Fruit fly (Drosophila melanogaster) whole organism, embryonic: ENCODE measurements around the gene Vha16-3.
A peak's percentile ranks its signal among the peaks of the same experiment; 100 is the strongest.

Source experiments
- Ada2b ChIP-seq: fragments of 200-800 bp; sonication (Bioruptor generic); IDR thresholded peaks from 2 replicates; pipeline ENCODE4 v1.3.6; 2022; ENCODE audit warnings: missing biosample characterization, missing genetic modification characterization
- Aef1 ChIP-seq: fragments of 200-800 bp; sonication (Bioruptor generic); IDR thresholded peaks from 3 replicates; pipeline ENCODE4 v1.3.6; 2022; ENCODE audit warnings: missing biosample characterization, missing genetic modification characterization
- Bdp1 ChIP-seq: fragments of 200-800 bp; sonication (Bioruptor generic); optimal IDR thresholded peaks from 3 replicates; lab custom pipeline; 2016; ENCODE audit warnings: missing biosample characterization, missing genetic modification characterization
- CG11085 ChIP-seq: fragments of 200-800 bp; sonication (Bioruptor generic); IDR thresholded peaks from 2 replicates; pipeline ENCODE4 v1.3.6; 2022; ENCODE audit warnings: missing biosample characterization, missing genetic modification characterization
- CG11456 ChIP-seq: fragments of 200-800 bp; sonication (Bioruptor generic); IDR thresholded peaks from 3 replicates; pipeline ENCODE4 v1.3.6; 2022; ENCODE audit warnings: missing biosample characterization, missing genetic modification characterization
- CG12219 ChIP-seq: fragments of 200-800 bp; sonication (Bioruptor generic); optimal IDR thresholded peaks from 3 replicates; lab custom pipeline; 2018; ENCODE audit warnings: missing biosample characterization, mild to moderate bottlenecking, missing genetic modification characterization
- CG14014 ChIP-seq: fragments of 200-800 bp; sonication (Bioruptor generic); IDR thresholded peaks from 2 replicates; pipeline ENCODE4 v1.3.6; 2022; ENCODE audit warnings: missing biosample characterization, missing genetic modification characterization
- CG14860 ChIP-seq: fragments of 200-800 bp; sonication (Bioruptor generic); IDR thresholded peaks from 3 replicates; pipeline ENCODE4 v1.3.6; 2022; ENCODE audit warnings: missing biosample characterization, missing genetic modification characterization; ENCODE audit not compliant: partially characterized antibody
- CG15269 ChIP-seq: fragments of 200-800 bp; sonication (Bioruptor generic); optimal IDR thresholded peaks from 2 replicates; lab custom pipeline; 2018; ENCODE audit warnings: missing biosample characterization, mild to moderate bottlenecking, missing genetic modification characterization, moderate library complexity
- CG1529 ChIP-seq: fragments of 200-800 bp; sonication (Bioruptor generic); optimal IDR thresholded peaks from 3 replicates; lab custom pipeline; 2018; ENCODE audit warnings: missing biosample characterization, missing genetic modification characterization
- CG15696 ChIP-seq: fragments of 200-800 bp; sonication (Bioruptor generic); optimal IDR thresholded peaks from 2 replicates; lab custom pipeline; 2019; ENCODE audit warnings: missing biosample characterization, mild to moderate bottlenecking, missing genetic modification characterization, moderate library complexity
- CG2678 ChIP-seq: fragments of 200-800 bp; sonication (Bioruptor generic); optimal IDR thresholded peaks from 3 replicates; lab custom pipeline; 2019; ENCODE audit warnings: missing biosample characterization, mild to moderate bottlenecking, missing genetic modification characterization, moderate library complexity
- CG33557 ChIP-seq: fragments of 200-800 bp; sonication (Bioruptor generic); optimal IDR thresholded peaks from 2 replicates; lab custom pipeline; 2019; ENCODE audit warnings: missing biosample characterization, mild to moderate bottlenecking, missing genetic modification characterization, moderate library complexity
- CG34224 ChIP-seq: fragments of 200-800 bp; sonication (Bioruptor generic); IDR thresholded peaks from 3 replicates; pipeline ENCODE4 v1.3.6; 2022; ENCODE audit warnings: missing biosample characterization, missing genetic modification characterization; ENCODE audit not compliant: partially characterized antibody
- CG5180 ChIP-seq: fragments of 200-800 bp; sonication (Bioruptor generic); optimal IDR thresholded peaks from 3 replicates; lab custom pipeline; 2017; ENCODE audit warnings: missing biosample characterization, missing genetic modification characterization, mild to moderate bottlenecking, moderate library complexity, missing genetic modification reagents
- CG6175 ChIP-seq: fragments of 200-800 bp; sonication (Bioruptor generic); IDR thresholded peaks from 3 replicates; pipeline ENCODE4 v1.3.6; 2022; ENCODE audit warnings: missing biosample characterization, missing genetic modification characterization
- CG6689 ChIP-seq: fragments of 200-800 bp; sonication (Bioruptor generic); IDR thresholded peaks from 2 replicates; pipeline ENCODE4 v1.3.6; 2022; ENCODE audit warnings: missing biosample characterization, missing genetic modification characterization
- CG7839 ChIP-seq: fragments of 200-800 bp; sonication (Bioruptor generic); optimal IDR thresholded peaks from 3 replicates; lab custom pipeline; 2018; ENCODE audit warnings: missing biosample characterization, mild to moderate bottlenecking, missing genetic modification characterization, moderate library complexity
- CG9932 ChIP-seq: fragments of 200-800 bp; sonication (Bioruptor generic); IDR thresholded peaks from 2 replicates; pipeline ENCODE4 v1.3.6; 2022; ENCODE audit warnings: missing biosample characterization, missing genetic modification characterization
- D19A ChIP-seq: fragments of 200-800 bp; optimal IDR thresholded peaks from 3 replicates; lab custom pipeline; 2019; ENCODE audit warnings: missing biosample characterization, mild to moderate bottlenecking, missing genetic modification characterization, moderate library complexity
- Dfd ChIP-seq, 2 experiments: fragments of >200 bp; optimal IDR thresholded peaks; 2 replicates each; lab custom pipeline; 2017; ENCODE audit warnings: missing biosample characterization in 2 of 2, missing genetic modification characterization in 2 of 2
- Dip2 ChIP-seq: fragments of 200-800 bp; sonication (Bioruptor generic); IDR thresholded peaks from 2 replicates; pipeline ENCODE4 v1.3.6; 2022; ENCODE audit warnings: missing biosample characterization, missing genetic modification characterization
- Ets65A ChIP-seq: fragments of 200-800 bp; sonication (Bioruptor generic); peaks from one replicate; lab custom pipeline; 2016; ENCODE audit warnings: missing biosample characterization, missing genetic modification characterization
- Hand ChIP-seq: fragments of 200-800 bp; sonication (Bioruptor generic); optimal IDR thresholded peaks from 2 replicates; lab custom pipeline; 2017; ENCODE audit warnings: mild to moderate bottlenecking, missing biosample characterization, missing genetic modification reagents, missing genetic modification characterization
- Hey ChIP-seq: fragments of 200-800 bp; sonication (Bioruptor generic); optimal IDR thresholded peaks from 3 replicates; lab custom pipeline; 2018; ENCODE audit warnings: missing biosample characterization, mild to moderate bottlenecking, missing genetic modification characterization
- HmgZ ChIP-seq: fragments of 200-800 bp; sonication (Bioruptor generic); optimal IDR thresholded peaks from 2 replicates; lab custom pipeline; 2018; ENCODE audit warnings: missing biosample characterization, mild to moderate bottlenecking, missing genetic modification characterization
- Hr3 ChIP-seq: fragments of 200-800 bp; sonication (Bioruptor generic); optimal IDR thresholded peaks from 3 replicates; lab custom pipeline; 2016; ENCODE audit warnings: missing biosample characterization, missing genetic modification characterization
- Poxn ChIP-seq: fragments of 200-800 bp; sonication (Bioruptor generic); IDR thresholded peaks from 2 replicates; pipeline ENCODE4 v1.3.6; 2022; ENCODE audit warnings: missing biosample characterization, missing genetic modification characterization
- Ptx1 ChIP-seq: fragments of 200-800 bp; sonication (Bioruptor generic); IDR thresholded peaks from 2 replicates; pipeline ENCODE4 v1.3.6; 2022; ENCODE audit warnings: missing biosample characterization, missing genetic modification characterization
- Sin3A ChIP-seq: fragments of >200 bp; optimal IDR thresholded peaks from 2 replicates; lab custom pipeline; 2018
- br ChIP-seq: fragments of >200 bp; optimal IDR thresholded peaks from 2 replicates; lab custom pipeline; 2017
- crol ChIP-seq: fragments of 200-800 bp; sonication (Bioruptor generic); IDR thresholded peaks from 2 replicates; pipeline ENCODE4 v1.3.6; 2022; ENCODE audit warnings: missing biosample characterization, missing genetic modification characterization
- dm ChIP-seq: fragments of 200-800 bp; sonication (Bioruptor generic); optimal IDR thresholded peaks from 3 replicates; lab custom pipeline; 2016; ENCODE audit warnings: missing biosample characterization, missing genetic modification characterization
- fd64A ChIP-seq: fragments of 200-800 bp; sonication (Bioruptor generic); optimal IDR thresholded peaks from 3 replicates; lab custom pipeline; 2018; ENCODE audit warnings: missing biosample characterization, mild to moderate bottlenecking, missing genetic modification characterization
- gem ChIP-seq: fragments of 200-800 bp; sonication (Bioruptor generic); optimal IDR thresholded peaks from 2 replicates; lab custom pipeline; 2019; ENCODE audit warnings: missing biosample characterization, mild to moderate bottlenecking, missing genetic modification characterization, moderate library complexity
- grn ChIP-seq: fragments of 200-800 bp; sonication (Bioruptor generic); optimal IDR thresholded peaks from 3 replicates; lab custom pipeline; 2017; ENCODE audit warnings: missing biosample characterization, missing genetic modification characterization
- kni ChIP-seq: fragments of 200-800 bp; sonication (Bioruptor generic); optimal IDR thresholded peaks from 3 replicates; lab custom pipeline; 2017; ENCODE audit warnings: mild to moderate bottlenecking, missing biosample characterization, missing genetic modification reagents, missing genetic modification characterization
- lmd ChIP-seq: fragments of 200-800 bp; sonication (Bioruptor generic); IDR thresholded peaks from 2 replicates; pipeline ENCODE4 v1.3.6; 2022; ENCODE audit warnings: missing biosample characterization, missing genetic modification characterization
- lov ChIP-seq, 2 experiments: fragments of 200-800 bp in 1 of 2; fragments of >200 bp in 1 of 2; sonication (Bioruptor generic) in 1 of 2; IDR thresholded peaks in 1 of 2; optimal IDR thresholded peaks in 1 of 2; 2 replicates in 1 of 2; 3 replicates in 1 of 2; pipeline versions ENCODE4 v1.3.6 to Lab custom; 2017 to 2022; ENCODE audit warnings: missing biosample characterization in 1 of 2, missing genetic modification characterization in 1 of 2
- phol ChIP-seq: fragments of 200-800 bp; sonication (Bioruptor generic); optimal IDR thresholded peaks from 3 replicates; lab custom pipeline; 2018; ENCODE audit warnings: missing biosample characterization, mild to moderate bottlenecking, missing genetic modification characterization, moderate library complexity
- sc ChIP-seq, 3 experiments: fragments of >200 bp in 2 of 3; fragments of 200-800 bp in 1 of 3; sonication (Bioruptor generic) in 1 of 3; optimal IDR thresholded peaks; 2 replicates in 2 of 3; 3 replicates in 1 of 3; lab custom pipeline; 2017; ENCODE audit warnings: mild to moderate bottlenecking in 1 of 3, missing biosample characterization in 1 of 3, missing genetic modification characterization in 1 of 3, missing genetic modification reagents in 1 of 3
- sr ChIP-seq: fragments of 200-800 bp; sonication (Bioruptor generic); IDR thresholded peaks from 3 replicates; pipeline ENCODE4 v1.3.6; 2022; ENCODE audit warnings: missing biosample characterization, missing genetic modification characterization
- ssp ChIP-seq: fragments of 200-800 bp; sonication (Bioruptor generic); IDR thresholded peaks from 2 replicates; pipeline ENCODE4 v1.3.6; 2022; ENCODE audit warnings: missing biosample characterization, missing genetic modification characterization
- stc ChIP-seq: fragments of 200-800 bp; sonication (Bioruptor generic); IDR thresholded peaks from 2 replicates; pipeline ENCODE4 v1.3.6; 2022; ENCODE audit warnings: missing biosample characterization, missing genetic modification characterization
- stwl ChIP-seq: fragments of 200-800 bp; sonication (Bioruptor generic); optimal IDR thresholded peaks from 3 replicates; lab custom pipeline; 2018; ENCODE audit warnings: missing biosample characterization, mild to moderate bottlenecking, missing genetic modification characterization, moderate library complexity
- tna ChIP-seq: fragments of 200-800 bp; sonication (Bioruptor generic); IDR thresholded peaks from 2 replicates; pipeline ENCODE4 v1.3.6; 2022; ENCODE audit warnings: missing biosample characterization, missing genetic modification characterization; ENCODE audit not compliant: partially characterized antibody
- unpg ChIP-seq: fragments of 200-800 bp; sonication (Bioruptor generic); optimal IDR thresholded peaks from 3 replicates; lab custom pipeline; 2018; ENCODE audit warnings: missing biosample characterization, mild to moderate bottlenecking, missing genetic modification characterization, moderate library complexity
- wek ChIP-seq: fragments of 200-800 bp; sonication (Bioruptor generic); optimal IDR thresholded peaks from 3 replicates; lab custom pipeline; 2018; ENCODE audit warnings: missing biosample characterization, mild to moderate bottlenecking, missing genetic modification characterization, moderate library complexity

Gene Vha16-3

dm6 chr3L:11513405-11513804, 40.3 kb downstream of the Vha16-3 start, which contains the start of gene CG7512 (continued):
- TF ChIP-seq CG1529 (GFP tag; lab: Kevin White, UChicago), result no peak
- TF ChIP-seq CG9932 (GFP tag; lab: Robert Waterston, UW), result no peak
- TF ChIP-seq HmgZ (tag; lab: Kevin White, UChicago), result no peak
- TF ChIP-seq CG15696 (tag; lab: Kevin White, UChicago), result no peak
- no peak for TF ChIP-seq Hr3 (GFP tag; lab: Kevin White, UChicago)
- TF ChIP-seq, all 482 proteins: peak for 3

dm6 chr3L:11515349-11516079, 42.4 kb downstream of the Vha16-3 start:
- peak; percentile 11 for TF ChIP-seq unpg (GFP tag; lab: Kevin White, UChicago)
- TF ChIP-seq Poxn (GFP tag; lab: Robert Waterston, UW), result no peak
- no peak for TF ChIP-seq wek (GFP tag; lab: Kevin White, UChicago)
- no peak for TF ChIP-seq grn
- TF ChIP-seq CG11456, result no peak
- TF ChIP-seq CG11085, result no peak
- TF ChIP-seq kni (GFP tag; lab: Kevin White, UChicago), result peak; percentile 78
- TF ChIP-seq Ada2b (GFP tag; lab: Robert Waterston, UW), result no peak
- TF ChIP-seq CG15269 (tag; lab: Kevin White, UChicago), result no peak
- TF ChIP-seq Bdp1 (GFP tag; lab: Kevin White, UChicago), result no peak
- TF ChIP-seq fd64A, result no peak
- TF ChIP-seq sc (optimal IDR thresholded peaks at IDR 0.05; lab: Kevin White, UChicago), result no peak
- TF ChIP-seq sc (GFP tag; optimal IDR thresholded peaks at IDR 0.05; lab: Kevin White, UChicago), result no peak
- no peak for TF ChIP-seq stc (GFP tag; lab: Robert Waterston, UW)
- no peak for TF ChIP-seq CG12219
- no peak for TF ChIP-seq CG14860 (GFP tag; lab: Robert Waterston, UW)
- TF ChIP-seq Hand (GFP tag; lab: Kevin White, UChicago), result no peak
- no peak for TF ChIP-seq stwl
- no peak for TF ChIP-seq ssp
- TF ChIP-seq crol, result peak; percentile 50; the same call in 1 of the 2 replicates
- TF ChIP-seq CG7839 (tag; lab: Kevin White, UChicago), result peak; percentile 7
- TF ChIP-seq lmd, result 0 out of 2 replicates have a peak, but pooled peaks have one; percentile 10
- no peak for TF ChIP-seq Aef1 (GFP tag; lab: Robert Waterston, UW)
- TF ChIP-seq CG6175 (GFP tag; lab: Robert Waterston, UW), result no peak
- TF ChIP-seq Dip2 (GFP tag; lab: Robert Waterston, UW), result no peak
- TF ChIP-seq CG6689 (GFP tag; lab: Robert Waterston, UW), result 0 out of 2 replicates have a peak, but pooled peaks have one; percentile 11
- TF ChIP-seq Dfd (GFP tag; optimal IDR thresholded peaks at IDR 0.05; lab: Kevin White, UChicago), result no peak
- TF ChIP-seq Ets65A (GFP tag; lab: Kevin White, UChicago), result peak; percentile 14
- TF ChIP-seq sr (GFP tag; lab: Robert Waterston, UW), result no peak
- TF ChIP-seq CG14014, result no peak
- no peak for TF ChIP-seq br
- no peak for TF ChIP-seq Hey (tag; lab: Kevin White, UChicago)
- no peak for TF ChIP-seq Ptx1 (GFP tag; lab: Robert Waterston, UW)
- 0 out of 2 replicates have a peak, but pooled peaks have one; percentile 27 for TF ChIP-seq tna (GFP tag; lab: Robert Waterston, UW)
- peak; percentile 13 for TF ChIP-seq phol (tag; lab: Kevin White, UChicago)
- TF ChIP-seq dm, result no peak
- TF ChIP-seq Sin3A (lab: Kevin White, UChicago), result no peak
- peak; percentile 6 for TF ChIP-seq CG2678 (tag; lab: Kevin White, UChicago)
- TF ChIP-seq lov (optimal IDR thresholded peaks at IDR 0.05; lab: Kevin White, UChicago), result no peak
- no peak for TF ChIP-seq lov (GFP tag; IDR thresholded peaks at IDR 0.05; lab: Robert Waterston, UW)
- TF ChIP-seq D19A, result no peak
- no peak for TF ChIP-seq CG34224 (GFP tag; lab: Robert Waterston, UW)
- TF ChIP-seq gem (tag; lab: Kevin White, UChicago), result peak; percentile 23
- no peak for TF ChIP-seq CG5180 (GFP tag; lab: Kevin White, UChicago)
- no peak for TF ChIP-seq CG33557 (GFP tag; lab: Kevin White, UChicago)
